Fruit fly (Drosophila melanogaster): ENCODE data around the gene CG9988.

Gene CG9988

dm6 chr3R:28623564-28623963, 12.6 kb upstream of the CG9988 start:
- TF ChIP-seq org-1 (GFP tag; optimal IDR thresholded peaks at IDR 0.05) (no peak), CG8924 (tag; optimal IDR thresholded peaks at IDR 0.05) (no peak), hbn (GFP tag; IDR thresholded peaks at IDR 0.05; ENCODE audit: partially characterized antibody) (no peak), Spps (tag; optimal IDR thresholded peaks at IDR 0.05) (no peak), lmd (GFP tag; IDR thresholded peaks at IDR 0.05) (no peak), HmgD (GFP tag; optimal IDR thresholded peaks at IDR 0.05) (no peak), CG18262 (tag; optimal IDR thresholded peaks at IDR 0.05) (peak; percentile 22), ac (GFP tag; optimal IDR thresholded peaks at IDR 0.05) (no peak), sug (tag; optimal IDR thresholded peaks at IDR 0.05) (no peak), Lpt (GFP tag; optimal IDR thresholded peaks at IDR 0.05) (no peak), CG10147 (GFP tag; optimal IDR thresholded peaks at IDR 0.05) (no peak), HmgZ (tag; optimal IDR thresholded peaks at IDR 0.05) (no peak), Sox100B (GFP tag; optimal IDR thresholded peaks at IDR 0.05) (no peak), Ssrp (tag; optimal IDR thresholded peaks at IDR 0.05) (peak; percentile 28), chn (GFP tag; optimal IDR thresholded peaks at IDR 0.05) (no peak), sna (GFP tag; IDR thresholded peaks at IDR 0.05; ENCODE audit: partially characterized antibody) (no peak), CG12219 (GFP tag; optimal IDR thresholded peaks at IDR 0.05) (no peak), CG10543 (GFP tag; optimal IDR thresholded peaks at IDR 0.05) (no peak), CrebB (tag; optimal IDR thresholded peaks at IDR 0.05) (no peak), trem (tag; optimal IDR thresholded peaks at IDR 0.05) (no peak), zen2 (GFP tag; IDR thresholded peaks at IDR 0.05; ENCODE audit: partially characterized antibody) (no peak), NK7.1 (GFP tag; optimal IDR thresholded peaks at IDR 0.05) (no peak), Dbx (GFP tag; IDR thresholded peaks at IDR 0.05) (no peak), CG2875 (GFP tag; optimal IDR thresholded peaks at IDR 0.05) (no peak), nmo (GFP tag; optimal IDR thresholded peaks at IDR 0.05) (peak; percentile 33), wek (GFP tag; optimal IDR thresholded peaks at IDR 0.05) (no peak), ind (GFP tag; optimal IDR thresholded peaks at IDR 0.05) (no peak), CG15479 (GFP tag; optimal IDR thresholded peaks at IDR 0.05) (no peak), CG8290 (GFP tag; optimal IDR thresholded peaks at IDR 0.05) (no peak), CG8290 (tag; optimal IDR thresholded peaks at IDR 0.05) (no peak), Optix (GFP tag; IDR thresholded peaks at IDR 0.05) (no peak), CG17568 (GFP tag; optimal IDR thresholded peaks at IDR 0.05) (no peak), CG12942 (GFP tag; optimal IDR thresholded peaks at IDR 0.05) (no peak), gro (GFP tag; optimal IDR thresholded peaks at IDR 0.05) (no peak), cato (GFP tag; optimal IDR thresholded peaks at IDR 0.05; ENCODE audit: borderline replicate concordance) (no peak), Sox102F (GFP tag; optimal IDR thresholded peaks at IDR 0.05) (peak; percentile 38), Mad (GFP tag; optimal IDR thresholded peaks at IDR 0.05) (no peak), pum (GFP tag; optimal IDR thresholded peaks at IDR 0.05) (no peak), CG10274 (GFP tag; optimal IDR thresholded peaks at IDR 0.05) (no peak), CkIIα-i1 (GFP tag; IDR thresholded peaks at IDR 0.05) (no peak), Nf-YA (GFP tag; IDR thresholded peaks at IDR 0.05) (no peak), h (optimal IDR thresholded peaks at IDR 0.05) (no peak), insv (GFP tag; optimal IDR thresholded peaks at IDR 0.05) (no peak), CG3281 (GFP tag; optimal IDR thresholded peaks at IDR 0.05) (no peak), zf30C (GFP tag; optimal IDR thresholded peaks at IDR 0.05) (peak; percentile 39), Hmx (GFP tag; optimal IDR thresholded peaks at IDR 0.05) (no peak), CG16779 (GFP tag; IDR thresholded peaks at IDR 0.05) (no peak), CG4820 (GFP tag; optimal IDR thresholded peaks at IDR 0.05) (no peak), Oli (tag; optimal IDR thresholded peaks at IDR 0.05) (peak; percentile 57), CG18476 (GFP tag; optimal IDR thresholded peaks at IDR 0.05) (no peak), CG2889 (GFP tag; IDR thresholded peaks at IDR 0.05) (no peak), grau (tag; optimal IDR thresholded peaks at IDR 0.05) (peak; percentile 33), emc (GFP tag; optimal IDR thresholded peaks at IDR 0.05) (no peak)

Data from whole organism, embryonic.